Worm (Caenorhabditis elegans): ENCODE measurements around the gene Y105C5B.17.

Y105C5B.17 gene

ce11 chrIV:15991416-15991815, 28.5 kb downstream of the Y105C5B.17 start:
- TF ChIP-seq ZK546.5 (tag; optimal IDR thresholded peaks at IDR 0.05) (no peak), skn-1 (tag; optimal IDR thresholded peaks at IDR 0.05) (no peak), ztf-11 (tag; optimal IDR thresholded peaks at IDR 0.05) (no peak), mdl-1 (tag; optimal IDR thresholded peaks at IDR 0.05) (no peak), sma-3 (GFP tag; optimal IDR thresholded peaks at IDR 0.05) (no peak), unc-39 (tag; optimal IDR thresholded peaks at IDR 0.05) (no peak), Y55F3AM.14 (GFP tag; optimal IDR thresholded peaks at IDR 0.05) (no peak), nhr-237 (tag; optimal IDR thresholded peaks at IDR 0.05) (no peak), ztf-4 (tag; optimal IDR thresholded peaks at IDR 0.05) (no peak), zag-1 (tag; optimal IDR thresholded peaks at IDR 0.05) (no peak), nhr-21 (tag; optimal IDR thresholded peaks at IDR 0.05) (no peak), nhr-12 (tag; optimal IDR thresholded peaks at IDR 0.05) (no peak), alr-1 (tag; optimal IDR thresholded peaks at IDR 0.05) (no peak), nhr-11 (tag; optimal IDR thresholded peaks at IDR 0.05) (no peak), mbf-1 (tag; optimal IDR thresholded peaks at IDR 0.05) (no peak), aly-2 (tag; optimal IDR thresholded peaks at IDR 0.05) (no peak), lsy-2 (tag; optimal IDR thresholded peaks at IDR 0.05) (no peak)

- TF ChIP-seq aly-2 (tag; optimal IDR thresholded peaks at IDR 0.05) (no peak), skn-1 (tag; optimal IDR thresholded peaks at IDR 0.05) (no peak), Y55F3AM.14 (GFP tag; optimal IDR thresholded peaks at IDR 0.05) (no peak), C34F6.9 (tag; optimal IDR thresholded peaks at IDR 0.05) (no peak), crh-2 (tag; optimal IDR thresholded peaks at IDR 0.05) (no peak), nhr-25 (tag; optimal IDR thresholded peaks at IDR 0.05) (no peak), gmeb-1 (tag; optimal IDR thresholded peaks at IDR 0.05) (no peak), ztf-11 (tag; optimal IDR thresholded peaks at IDR 0.05) (no peak), dmd-4 (tag; optimal IDR thresholded peaks at IDR 0.05) (no peak), ztf-1 (GFP tag; conservative IDR thresholded peaks at IDR 0.05) (no peak), elt-1 (tag; optimal IDR thresholded peaks at IDR 0.05) (no peak), nhr-237 (tag; optimal IDR thresholded peaks at IDR 0.05) (no peak), ceh-16 (tag; optimal IDR thresholded peaks at IDR 0.05) (no peak), nhr-77 (tag; optimal IDR thresholded peaks at IDR 0.05) (no peak), alr-1 (tag; optimal IDR thresholded peaks at IDR 0.05) (no peak), nhr-21 (tag; optimal IDR thresholded peaks at IDR 0.05) (no peak), peb-1 (tag; optimal IDR thresholded peaks at IDR 0.05) (no peak), F13H6.1 (tag; optimal IDR thresholded peaks at IDR 0.05) (no peak)
Measured at ce11 chrIV:15994505-15994904, 31.6 kb downstream of the Y105C5B.17 start, which contains the start of gene Y105C5B.20. Gene Y105C5B.20, minus strand, starts transcription at chrIV:15994605.

ce11 chrIV:15997906-15998305, 35.0 kb downstream of the Y105C5B.17 start:
- TF ChIP-seq sma-3 (GFP tag; optimal IDR thresholded peaks at IDR 0.05) (no peak), unc-62 (GFP tag; optimal IDR thresholded peaks at IDR 0.05) (no peak), ztf-1 (GFP tag; conservative IDR thresholded peaks at IDR 0.05) (no peak), unc-55 (GFP tag; optimal IDR thresholded peaks at IDR 0.05) (no peak), ceh-16 (tag; optimal IDR thresholded peaks at IDR 0.05) (no peak), egl-27 (tag; optimal IDR thresholded peaks at IDR 0.05) (no peak), nhr-237 (tag; optimal IDR thresholded peaks at IDR 0.05) (no peak), R02D3.7 (tag; optimal IDR thresholded peaks at IDR 0.05) (no peak), zag-1 (tag; optimal IDR thresholded peaks at IDR 0.05) (no peak), ceh-82 (tag; optimal IDR thresholded peaks at IDR 0.05) (no peak), lsy-2 (tag; optimal IDR thresholded peaks at IDR 0.05) (no peak), gmeb-1 (tag; optimal IDR thresholded peaks at IDR 0.05) (no peak), nhr-23 (tag; optimal IDR thresholded peaks at IDR 0.05) (no peak), fos-1 (tag; optimal IDR thresholded peaks at IDR 0.05) (no peak), elt-1 (tag; optimal IDR thresholded peaks at IDR 0.05) (no peak), ZK546.5 (tag; optimal IDR thresholded peaks at IDR 0.05) (no peak)

DNA sequence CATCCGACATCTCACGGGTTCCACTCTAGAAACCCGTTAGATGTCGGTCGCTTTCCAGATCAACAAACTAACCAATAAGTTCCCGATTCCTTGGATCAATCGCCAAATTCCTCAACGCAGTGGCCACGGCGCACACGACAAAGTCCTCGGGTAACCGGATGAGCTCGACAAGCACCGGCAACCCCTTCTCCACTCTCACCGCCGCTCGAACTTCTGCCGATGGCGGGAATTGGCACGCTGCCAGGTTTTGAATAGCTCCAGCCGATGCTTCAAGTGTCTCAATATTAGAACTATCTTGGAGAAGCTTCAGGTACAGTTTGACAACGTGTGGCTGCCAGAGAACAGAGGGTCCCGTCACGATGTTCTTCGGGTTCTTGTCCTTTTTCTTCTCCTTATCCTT, 36.8 kb downstream of the Y105C5B.17 start:
- TF ChIP-seq mab-5 (tag; optimal IDR thresholded peaks at IDR 0.05) (no peak), ceh-82 (tag; optimal IDR thresholded peaks at IDR 0.05) (no peak)

DNA sequence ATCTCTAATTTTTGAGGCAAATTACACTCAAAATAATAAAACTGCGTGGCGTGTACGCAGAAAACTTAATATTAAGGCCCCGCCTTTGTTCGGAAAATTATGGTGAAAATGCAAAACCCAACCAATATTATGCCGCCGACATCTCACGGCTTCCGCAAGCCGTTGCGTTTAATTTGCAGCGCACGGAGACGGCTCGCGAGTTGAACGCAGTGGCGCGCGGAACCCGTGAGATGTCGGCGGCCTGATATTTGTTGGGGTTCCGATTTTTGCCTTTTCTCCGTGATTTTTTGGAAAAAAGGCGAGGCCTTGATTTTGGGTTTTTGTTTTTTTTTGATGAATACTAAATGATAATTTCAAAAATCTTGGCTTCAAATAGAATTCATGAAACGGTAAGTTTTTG, 38.2 kb downstream of the Y105C5B.17 start:
- TF ChIP-seq Y55F3AM.14 (GFP tag; optimal IDR thresholded peaks at IDR 0.05) (no peak), unc-55 (GFP tag; optimal IDR thresholded peaks at IDR 0.05) (no peak), mbf-1 (tag; optimal IDR thresholded peaks at IDR 0.05) (no peak), lin-11 (tag; optimal IDR thresholded peaks at IDR 0.05) (no peak), skn-1 (tag; optimal IDR thresholded peaks at IDR 0.05) (no peak), fos-1 (tag; optimal IDR thresholded peaks at IDR 0.05) (no peak), R02D3.7 (tag; optimal IDR thresholded peaks at IDR 0.05) (no peak), unc-39 (tag; optimal IDR thresholded peaks at IDR 0.05) (no peak), nhr-77 (tag; optimal IDR thresholded peaks at IDR 0.05) (no peak), ztf-4 (tag; optimal IDR thresholded peaks at IDR 0.05) (no peak), F13H6.1 (tag; optimal IDR thresholded peaks at IDR 0.05) (no peak), blmp-1 (tag; optimal IDR thresholded peaks at IDR 0.05; ENCODE audit: insufficient read depth) (no peak), snpc-4 (tag; optimal IDR thresholded peaks at IDR 0.05) (no peak), nhr-21 (tag; optimal IDR thresholded peaks at IDR 0.05) (no peak), ceh-16 (tag; optimal IDR thresholded peaks at IDR 0.05) (no peak), sem-4 (tag; optimal IDR thresholded peaks at IDR 0.05) (no peak), lin-39 (tag; optimal IDR thresholded peaks at IDR 0.05) (no peak), mdl-1 (tag; optimal IDR thresholded peaks at IDR 0.05) (no peak)

Measured in whole organism, L2 larva.